Worm (Caenorhabditis elegans) whole organism, young adult: ENCODE results near the gene T05A8.7.

ENCODE experiments used
- ama-1 ChIP-seq, 3 experiments: fragments of 150-350 bp in 1 of 3; sonication (generic microtip) in 2 of 3; optimal IDR thresholded peaks; 2 replicates each; lab custom pipeline; 2014 to 2018; ENCODE audit warnings: missing biosample characterization in 2 of 3, missing genetic modification characterization in 2 of 3, missing genetic modification reagents in 2 of 3
- attf-6 ChIP-seq: fragments of 200-800 bp; sonication (Bioruptor generic); IDR thresholded peaks from 2 replicates; pipeline ENCODE4 v1.3.6; 2022; ENCODE audit warnings: missing genetic modification reagents, missing genetic modification characterization, missing compliant biosample characterization
- cebp-2 ChIP-seq: fragments of 200-800 bp; sonication (Bioruptor generic); IDR thresholded peaks from 2 replicates; pipeline ENCODE4 v1.3.6; 2022; ENCODE audit warnings: missing genetic modification characterization, missing compliant biosample characterization
- egrh-3 ChIP-seq: fragments of 200-800 bp; sonication (Bioruptor generic); IDR thresholded peaks from 2 replicates; pipeline ENCODE4 v1.3.6; 2022; ENCODE audit warnings: missing genetic modification reagents, missing genetic modification characterization, missing compliant biosample characterization
- lin-26 ChIP-seq: fragments of 200-800 bp; sonication (Bioruptor generic); IDR thresholded peaks from 2 replicates; pipeline ENCODE4 v1.3.6; 2022; ENCODE audit warnings: missing genetic modification reagents, missing genetic modification characterization, missing compliant biosample characterization
- unc-62 ChIP-seq: fragments of 150-350 bp; optimal IDR thresholded peaks from 2 replicates; lab custom pipeline; 2014; ENCODE audit warnings: missing biosample characterization, missing genetic modification reagents, missing genetic modification characterization

DNA sequence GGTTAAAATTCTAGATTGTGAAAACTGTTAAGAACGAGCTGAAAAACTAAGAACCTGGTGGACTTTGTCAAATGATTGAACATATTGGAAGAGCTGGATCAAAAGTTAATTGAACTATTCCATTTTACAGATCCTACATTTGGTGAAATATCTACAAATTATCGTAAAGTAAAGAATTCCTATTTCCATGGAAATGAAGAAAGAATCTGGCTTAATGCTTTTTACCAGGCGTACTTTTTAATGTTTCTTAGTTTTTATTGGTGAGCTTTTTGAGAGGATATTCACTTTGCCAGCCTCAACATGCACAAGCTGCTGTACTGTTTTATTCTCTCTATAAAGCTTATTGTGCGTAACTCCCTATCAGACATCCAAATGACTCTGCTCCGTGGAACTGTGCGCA, 35.7 kb upstream of the T05A8.7 start, which contains the start of gene F08D12.4:
- TF ChIP-seq egrh-3 (GFP tag; lab: Robert Waterston, UW), result no peak
- TF ChIP-seq ama-1 (optimal IDR thresholded peaks at IDR 0.05; lab: Kevin White, UChicago), result no peak
- TF ChIP-seq ama-1 (GFP tag; optimal IDR thresholded peaks at IDR 0.05; lab: Kevin White, UChicago), result no peak
- no peak for TF ChIP-seq unc-62 (GFP tag; lab: Kevin White, UChicago)
- no peak for TF ChIP-seq attf-6
- no peak for TF ChIP-seq lin-26
- no peak for TF ChIP-seq cebp-2 (GFP tag; lab: Robert Waterston, UW)
